Worm (Caenorhabditis elegans): ENCODE data around the gene Y51A2D.18.

Y51A2D.18 gene

DNA sequence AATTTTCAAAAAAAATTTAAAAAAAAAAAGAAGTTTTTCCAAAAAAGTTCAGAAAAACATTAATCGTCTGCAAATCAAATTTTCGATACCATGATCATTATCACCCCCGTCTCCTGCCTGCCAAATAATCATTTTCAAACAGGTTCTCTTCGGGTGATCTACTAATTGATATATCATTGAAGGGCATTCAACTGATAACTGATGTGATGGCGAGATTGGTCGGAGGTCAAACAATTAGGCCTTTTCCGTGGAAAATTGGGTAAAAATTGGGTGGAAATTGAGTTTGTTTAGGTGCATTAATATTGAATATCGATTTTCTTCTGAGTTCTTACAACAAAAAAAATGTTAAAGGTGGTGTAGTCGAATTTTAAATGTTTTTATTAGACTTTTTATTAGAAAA, at the start of gene Y51A2D.18:
TSS of gene Y51A2D.18 (minus strand) at position 101 of the 400 bp plus-strand sequence.
- TF ChIP-seq unc-3 (GFP tag; conservative IDR thresholded peaks at IDR 0.05) (no peak), unc-3 (tag; optimal IDR thresholded peaks at IDR 0.05) (no peak), mec-3 (tag; optimal IDR thresholded peaks at IDR 0.05; ENCODE audit: borderline replicate concordance) (no peak), ceh-30 (tag; optimal IDR thresholded peaks at IDR 0.05) (no peak), elt-2 (tag; optimal IDR thresholded peaks at IDR 0.05) (no peak), ceh-31 (tag; optimal IDR thresholded peaks at IDR 0.05) (no peak), K09A11.1 (tag; optimal IDR thresholded peaks at IDR 0.05; ENCODE audit: insufficient read depth) (no peak), F13H6.1 (tag; optimal IDR thresholded peaks at IDR 0.05) (no peak), elt-4 (tag; optimal IDR thresholded peaks at IDR 0.05) (no peak), ceh-19 (GFP tag; optimal IDR thresholded peaks at IDR 0.05) (no peak), ttx-3 (tag; optimal IDR thresholded peaks at IDR 0.05) (no peak), ceh-45 (GFP tag; IDR thresholded peaks at IDR 0.05) (no peak), lin-11 (tag; optimal IDR thresholded peaks at IDR 0.05) (no peak), C08G9.2 (tag; optimal IDR thresholded peaks at IDR 0.05) (no peak), hlh-30 (tag; optimal IDR thresholded peaks at IDR 0.05; ENCODE audit: insufficient read depth) (no peak), pqm-1 (tag; optimal IDR thresholded peaks at IDR 0.05) (no peak), hlh-13 (GFP tag; optimal IDR thresholded peaks at IDR 0.05) (no peak), dve-1 (tag; optimal IDR thresholded peaks at IDR 0.05) (no peak)

- TF ChIP-seq ztf-16 (tag; optimal IDR thresholded peaks at IDR 0.05) (no peak), odd-2 (tag; optimal IDR thresholded peaks at IDR 0.05) (no peak), nhr-11 (tag; optimal IDR thresholded peaks at IDR 0.05) (no peak), unc-86 (tag; optimal IDR thresholded peaks at IDR 0.05) (no peak), ceh-34 (tag; optimal IDR thresholded peaks at IDR 0.05) (no peak), ceh-19 (GFP tag; optimal IDR thresholded peaks at IDR 0.05) (no peak), hlh-6 (tag; optimal IDR thresholded peaks at IDR 0.05) (no peak), dmd-4 (tag; optimal IDR thresholded peaks at IDR 0.05; ENCODE audit: borderline replicate concordance) (no peak)
Observed at ce11 chrV:18536015-18536414, 49.0 kb upstream of the Y51A2D.18 start.

DNA sequence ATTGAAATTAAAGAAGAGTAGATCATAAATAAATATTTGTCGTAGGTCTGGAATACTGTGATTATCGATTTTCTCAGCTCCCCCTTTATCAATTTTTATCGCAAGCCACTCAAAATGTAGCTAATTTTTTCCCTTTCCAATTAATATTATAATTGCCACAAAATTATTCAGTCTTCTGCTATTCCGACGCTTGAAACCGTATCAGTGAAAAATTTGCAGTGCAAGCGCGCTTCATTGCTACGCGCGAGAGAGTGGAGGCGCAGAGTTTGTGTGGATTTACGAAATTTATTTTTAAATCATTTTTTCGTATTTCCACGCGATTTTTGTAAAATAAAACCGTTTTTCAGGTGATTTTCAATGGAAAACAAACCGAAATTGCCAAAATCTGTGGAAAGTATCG, 46.5 kb upstream of the Y51A2D.18 start, which contains the start of gene ints-5:
TSS of gene ints-5 (plus strand) at position 348 of the 400 bp plus-strand sequence.
- TF ChIP-seq T23F11.4 (GFP tag; optimal IDR thresholded peaks at IDR 0.05) (no peak), nfya-1 (tag; optimal IDR thresholded peaks at IDR 0.05) (peak; percentile 16)

DNA sequence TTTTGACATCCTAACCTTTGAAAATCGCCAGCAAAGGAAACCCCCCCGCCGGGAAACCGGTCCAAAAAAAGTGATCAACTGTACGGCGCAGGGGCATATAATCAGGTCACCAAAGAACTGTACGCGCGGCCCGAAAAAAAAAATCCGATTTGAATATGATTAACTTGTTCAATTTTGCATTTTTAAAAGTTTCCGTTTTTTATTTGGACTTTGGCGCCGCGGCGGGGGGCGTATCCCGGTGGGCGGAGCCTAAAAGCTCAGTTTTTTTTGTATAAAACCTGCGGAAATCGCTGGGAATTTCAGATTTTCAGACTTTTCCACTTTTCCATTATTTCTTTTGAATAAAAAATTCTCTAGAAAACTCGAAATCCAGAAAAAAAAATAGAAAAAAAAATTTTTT, 37.4 kb upstream of the Y51A2D.18 start, which contains the start of gene hmit-1.2:
TSS of gene hmit-1.2 (plus strand) at position 301 of the 400 bp plus-strand sequence.
- TF ChIP-seq mec-3 (tag; optimal IDR thresholded peaks at IDR 0.05; ENCODE audit: borderline replicate concordance): no peak
- TF ChIP-seq syd-9 (tag; optimal IDR thresholded peaks at IDR 0.05): no peak
- no peak for TF ChIP-seq pqm-1 (tag; optimal IDR thresholded peaks at IDR 0.05)
- no peak for TF ChIP-seq madf-2 (tag; optimal IDR thresholded peaks at IDR 0.05)
- TF ChIP-seq C08G9.2 (tag; optimal IDR thresholded peaks at IDR 0.05): no peak
- no peak for TF ChIP-seq elt-2 (tag; optimal IDR thresholded peaks at IDR 0.05)
- no peak for TF ChIP-seq ceh-34 (tag; optimal IDR thresholded peaks at IDR 0.05)
- TF ChIP-seq dve-1 (tag; optimal IDR thresholded peaks at IDR 0.05): no peak

ce11 chrV:18516496-18516895, 29.4 kb upstream of the Y51A2D.18 start, which contains the start of gene hmit-1.1:
TSS of gene hmit-1.1 (plus strand) at chrV:18516789.
- TF ChIP-seq unc-86 (tag; optimal IDR thresholded peaks at IDR 0.05) (no peak), elt-4 (tag; optimal IDR thresholded peaks at IDR 0.05) (no peak), fax-1 (tag; optimal IDR thresholded peaks at IDR 0.05) (no peak), elt-2 (tag; optimal IDR thresholded peaks at IDR 0.05) (peak; percentile 71), pqm-1 (tag; optimal IDR thresholded peaks at IDR 0.05) (peak; percentile 2), pat-9 (tag; optimal IDR thresholded peaks at IDR 0.05) (no peak), hlh-6 (tag; optimal IDR thresholded peaks at IDR 0.05) (no peak)

DNA sequence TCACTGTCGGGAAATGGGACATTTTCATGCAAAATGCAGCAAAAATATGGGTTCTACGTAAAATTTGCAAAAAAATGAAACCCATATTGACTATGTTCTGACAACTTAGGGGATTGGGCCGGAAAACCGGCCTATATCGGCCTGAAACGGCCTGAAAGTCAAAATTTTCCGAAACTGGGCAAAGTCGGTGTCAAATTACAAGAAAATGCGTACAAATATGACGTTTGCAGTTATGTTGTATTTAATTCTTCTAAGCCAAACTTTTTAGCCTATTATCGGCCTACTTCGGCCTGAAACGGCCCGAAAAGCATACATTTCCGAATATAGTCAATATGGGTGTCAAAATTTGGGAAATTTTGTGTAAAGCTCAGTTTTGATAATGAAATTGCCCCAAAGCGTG, 24.8 kb upstream of the Y51A2D.18 start:
- TF ChIP-seq sox-2 (GFP tag; IDR thresholded peaks at IDR 0.05): no peak
- no peak for TF ChIP-seq che-1 (tag; optimal IDR thresholded peaks at IDR 0.05)
- no peak for TF ChIP-seq pax-1 (tag; optimal IDR thresholded peaks at IDR 0.05)
- TF ChIP-seq ceh-31 (tag; optimal IDR thresholded peaks at IDR 0.05): no peak
